Worm (Caenorhabditis elegans) whole organism, L4 larva: ENCODE results near the gene F54F2.9.

Experiments
- F10B5.3 ChIP-seq: sonication (generic microtip); optimal IDR thresholded peaks from 2 replicates; lab custom pipeline; 2016; ENCODE audit warnings: mild to moderate bottlenecking, missing genetic modification characterization, missing compliant biosample characterization
- F37D6.2 ChIP-seq: sonication (generic microtip); optimal IDR thresholded peaks from 2 replicates; lab custom pipeline; 2016; ENCODE audit warnings: mild to moderate bottlenecking, missing genetic modification characterization, missing compliant biosample characterization
- F44E2.7 ChIP-seq: fragments of 200-800 bp; sonication (Bioruptor generic); IDR thresholded peaks from 2 replicates; pipeline ENCODE4 v2.1.2; 2022; ENCODE audit warnings: missing genetic modification characterization, missing compliant biosample characterization
- R02D3.7 ChIP-seq: fragments of 150-350 bp; sonication (generic microtip); optimal IDR thresholded peaks from 3 replicates; lab custom pipeline; 2014; ENCODE audit warnings: missing biosample characterization, missing genetic modification characterization
- T20F7.1 ChIP-seq: fragments of 200-800 bp; sonication (Bioruptor generic); optimal IDR thresholded peaks from 2 replicates; lab custom pipeline; 2018; ENCODE audit warnings: mild to moderate bottlenecking, missing genetic modification characterization, missing compliant biosample characterization
- Y105C5A.15 ChIP-seq: fragments of 200-800 bp; sonication (Bioruptor generic); IDR thresholded peaks from 2 replicates; pipeline ENCODE4 v1.3.6; 2022; ENCODE audit warnings: missing genetic modification characterization, missing compliant biosample characterization
- Y5F2A.4 ChIP-seq: fragments of 200-800 bp; sonication (Bioruptor generic); optimal IDR thresholded peaks from 2 replicates; lab custom pipeline; 2018; ENCODE audit warnings: mild to moderate bottlenecking, missing genetic modification characterization, missing compliant biosample characterization
- Y75B8A.6 ChIP-seq: fragments of 200-800 bp; sonication (Bioruptor generic); IDR thresholded peaks from 2 replicates; pipeline ENCODE4 v1.3.6; 2022; ENCODE audit warnings: missing genetic modification reagents, missing genetic modification characterization, missing compliant biosample characterization
- ceh-20 ChIP-seq: fragments of 200-800 bp; sonication (Bioruptor generic); IDR thresholded peaks from 2 replicates; pipeline ENCODE4 v1.3.6; 2022; ENCODE audit warnings: missing genetic modification reagents, missing genetic modification characterization, missing compliant biosample characterization
- ceh-32 ChIP-seq: sonication (generic microtip); optimal IDR thresholded peaks from 2 replicates; lab custom pipeline; 2016; ENCODE audit warnings: mild to moderate bottlenecking, missing genetic modification characterization, missing compliant biosample characterization; ENCODE audit not compliant: poor library complexity
- ces-1 ChIP-seq: fragments of 150-350 bp; sonication (generic microtip); optimal IDR thresholded peaks from 4 replicates; lab custom pipeline; 2014; ENCODE audit warnings: missing biosample characterization, missing genetic modification reagents, missing genetic modification characterization
- cey-2 ChIP-seq: sonication (generic microtip); optimal IDR thresholded peaks from 3 replicates; lab custom pipeline; 2017; ENCODE audit warnings: missing genetic modification characterization, mild to moderate bottlenecking, missing compliant biosample characterization, antibody characterized with exemption, borderline replicate concordance; ENCODE audit not compliant: insufficient read depth
- daf-16 ChIP-seq, 3 experiments: sonication (generic microtip); optimal IDR thresholded peaks; 2 replicates each; lab custom pipeline; 2016 to 2017; ENCODE audit warnings: missing genetic modification characterization in 3 of 3, missing genetic modification reagents in 3 of 3, mild to moderate bottlenecking in 2 of 3, missing compliant biosample characterization in 2 of 3, missing biosample characterization in 1 of 3, moderate library complexity in 1 of 3
- duxl-1 ChIP-seq: sonication (generic microtip); optimal IDR thresholded peaks from 2 replicates; lab custom pipeline; 2016; ENCODE audit warnings: mild to moderate bottlenecking, missing genetic modification characterization, moderate library complexity, missing compliant biosample characterization; ENCODE audit not compliant: poor library complexity
- dve-1 ChIP-seq: sonication (generic microtip); optimal IDR thresholded peaks from 2 replicates; lab custom pipeline; 2017; ENCODE audit warnings: antibody characterized with exemption, mild to moderate bottlenecking, missing genetic modification characterization, missing compliant biosample characterization; ENCODE audit not compliant: insufficient read depth
- egl-43 ChIP-seq: fragments of 200-800 bp; sonication (Bioruptor generic); IDR thresholded peaks from 2 replicates; pipeline ENCODE4 v1.3.6; 2022; ENCODE audit warnings: missing genetic modification reagents, missing genetic modification characterization, missing compliant biosample characterization
- hlh-11 ChIP-seq: fragments of 200-800 bp; sonication (Bioruptor generic); optimal IDR thresholded peaks from 2 replicates; lab custom pipeline; 2018; ENCODE audit warnings: mild to moderate bottlenecking, missing genetic modification characterization, missing compliant biosample characterization
- hlh-30 ChIP-seq: sonication (generic microtip); optimal IDR thresholded peaks from 2 replicates; lab custom pipeline; 2017; ENCODE audit warnings: antibody characterized with exemption, mild to moderate bottlenecking, missing genetic modification characterization, missing compliant biosample characterization; ENCODE audit not compliant: insufficient read depth
- hmg-1.1 ChIP-seq: fragments of 200-800 bp; sonication (Bioruptor generic); IDR thresholded peaks from 2 replicates; pipeline ENCODE4 v1.3.6; 2022; ENCODE audit warnings: missing genetic modification reagents, missing genetic modification characterization, missing compliant biosample characterization
- jun-1 ChIP-seq: fragments of 150-350 bp; optimal IDR thresholded peaks from 2 replicates; lab custom pipeline; 2014; ENCODE audit warnings: missing biosample characterization, missing genetic modification reagents, missing genetic modification characterization
- lim-7 ChIP-seq: fragments of 200-800 bp; sonication (Bioruptor generic); IDR thresholded peaks from 2 replicates; pipeline ENCODE4 v1.3.6; 2022; ENCODE audit warnings: missing genetic modification characterization, missing compliant biosample characterization
- lin-13 ChIP-seq: fragments of 150-350 bp; optimal IDR thresholded peaks from 2 replicates; lab custom pipeline; 2014; ENCODE audit warnings: missing biosample characterization, missing genetic modification reagents, missing genetic modification characterization
- lin-38 ChIP-seq: fragments of 200-800 bp; sonication (Bioruptor generic); IDR thresholded peaks from 2 replicates; pipeline ENCODE4 v1.3.6; 2022; ENCODE audit warnings: missing genetic modification reagents, missing genetic modification characterization, missing compliant biosample characterization
- lin-39 ChIP-seq: fragments of 150-350 bp; optimal IDR thresholded peaks from 2 replicates; lab custom pipeline; 2014; ENCODE audit warnings: missing biosample characterization, missing genetic modification reagents, missing genetic modification characterization
- lsy-2 ChIP-seq, 2 experiments: fragments of 150-350 bp in 1 of 2; sonication (generic microtip) in 1 of 2; optimal IDR thresholded peaks; 2 replicates each; lab custom pipeline; 2014 to 2017; ENCODE audit warnings: missing biosample characterization in 2 of 2, missing genetic modification characterization in 2 of 2
- madf-5 ChIP-seq, 2 experiments: fragments of 200-800 bp; sonication (Bioruptor generic); IDR thresholded peaks; 2 replicates each; pipeline ENCODE4 v1.3.6; 2022; ENCODE audit warnings: missing compliant biosample characterization in 2 of 2, missing genetic modification characterization in 2 of 2
- madf-9 ChIP-seq: fragments of 200-800 bp; sonication (Bioruptor generic); conservative IDR thresholded peaks from 2 replicates; pipeline ENCODE4 v1.3.6; 2022; ENCODE audit warnings: missing genetic modification reagents, missing genetic modification characterization, missing compliant biosample characterization
- nhr-10 ChIP-seq: fragments of 150-350 bp; optimal IDR thresholded peaks from 2 replicates; lab custom pipeline; 2014; ENCODE audit warnings: missing biosample characterization, missing genetic modification characterization
- nhr-11 ChIP-seq: fragments of 150-350 bp; optimal IDR thresholded peaks from 2 replicates; lab custom pipeline; 2014; ENCODE audit warnings: missing biosample characterization, missing genetic modification characterization
- nhr-41 ChIP-seq: fragments of 200-800 bp; sonication (Bioruptor generic); IDR thresholded peaks from 2 replicates; pipeline ENCODE4 v1.3.6; 2022; ENCODE audit warnings: missing genetic modification reagents, missing genetic modification characterization, missing compliant biosample characterization
- nhr-48 ChIP-seq: sonication (generic microtip); optimal IDR thresholded peaks from 2 replicates; lab custom pipeline; 2016; ENCODE audit warnings: mild to moderate bottlenecking, missing genetic modification characterization, missing compliant biosample characterization
- nhr-6 ChIP-seq: fragments of 150-350 bp; optimal IDR thresholded peaks from 2 replicates; lab custom pipeline; 2014; ENCODE audit warnings: missing biosample characterization, missing genetic modification characterization
- nhr-77 ChIP-seq: fragments of 150-350 bp; optimal IDR thresholded peaks from 2 replicates; lab custom pipeline; 2014; ENCODE audit warnings: missing biosample characterization, missing genetic modification characterization
- pqm-1 ChIP-seq: sonication (generic microtip); optimal IDR thresholded peaks from 2 replicates; lab custom pipeline; 2017; ENCODE audit warnings: missing biosample characterization, missing genetic modification characterization
- rbr-2 ChIP-seq: sonication (generic microtip); optimal IDR thresholded peaks from 2 replicates; lab custom pipeline; 2016; ENCODE audit warnings: missing genotype, missing genetic modification characterization, missing compliant biosample characterization
- sdz-12 ChIP-seq: fragments of 200-800 bp; sonication (Bioruptor generic); optimal IDR thresholded peaks from 2 replicates; lab custom pipeline; 2018; ENCODE audit warnings: mild to moderate bottlenecking, missing genetic modification characterization, missing compliant biosample characterization
- set-16 ChIP-seq: fragments of 200-800 bp; sonication (Bioruptor generic); IDR thresholded peaks from 2 replicates; pipeline ENCODE4 v1.3.6; 2022; ENCODE audit warnings: missing genetic modification reagents, missing genetic modification characterization, missing compliant biosample characterization
- skn-1 ChIP-seq: fragments of 150-350 bp; optimal IDR thresholded peaks from 2 replicates; lab custom pipeline; 2014; ENCODE audit warnings: missing biosample characterization, missing genetic modification characterization
- spr-1 ChIP-seq: sonication (generic microtip); optimal IDR thresholded peaks from 2 replicates; lab custom pipeline; 2016; ENCODE audit warnings: mild to moderate bottlenecking, missing genetic modification characterization, missing compliant biosample characterization
- spr-3 ChIP-seq: fragments of 200-800 bp; sonication (Bioruptor generic); optimal IDR thresholded peaks from 2 replicates; lab custom pipeline; 2018; ENCODE audit warnings: mild to moderate bottlenecking, missing genetic modification characterization, missing compliant biosample characterization
- unc-130 ChIP-seq: sonication (generic microtip); optimal IDR thresholded peaks from 2 replicates; lab custom pipeline; 2016; ENCODE audit warnings: missing genetic modification reagents, missing genetic modification characterization, missing compliant biosample characterization
- unc-39 ChIP-seq: sonication (generic microtip); optimal IDR thresholded peaks from 2 replicates; lab custom pipeline; 2017; ENCODE audit warnings: missing biosample characterization, missing genetic modification characterization
- unc-62 ChIP-seq, 3 experiments: fragments of 150-350 bp in 1 of 3; sonication (generic microtip); optimal IDR thresholded peaks in 2 of 3; peaks in 1 of 3; 1 replicate in 1 of 3; 2 replicates in 2 of 3; lab custom pipeline; 2014 to 2017; ENCODE audit warnings: missing biosample characterization in 3 of 3, missing genetic modification characterization in 3 of 3, missing genetic modification reagents in 3 of 3, missing genotype in 1 of 3
- vab-7 ChIP-seq: fragments of 200-800 bp; sonication (Bioruptor generic); IDR thresholded peaks from 2 replicates; pipeline ENCODE4 v1.3.6; 2022; ENCODE audit warnings: missing genetic modification reagents, missing genetic modification characterization, missing compliant biosample characterization
- zag-1 ChIP-seq: fragments of 150-350 bp; optimal IDR thresholded peaks from 2 replicates; lab custom pipeline; 2014; ENCODE audit warnings: missing biosample characterization, missing genetic modification characterization
- zip-11 ChIP-seq: fragments of 200-800 bp; sonication (Bioruptor generic); IDR thresholded peaks from 2 replicates; pipeline ENCODE4 v1.3.6; 2022; ENCODE audit warnings: missing genetic modification characterization, missing compliant biosample characterization
- ztf-11 ChIP-seq: fragments of 150-350 bp; optimal IDR thresholded peaks from 2 replicates; lab custom pipeline; 2014; ENCODE audit warnings: missing biosample characterization, missing genetic modification characterization
- ztf-7 ChIP-seq: fragments of 150-350 bp; optimal IDR thresholded peaks from 2 replicates; lab custom pipeline; 2014; ENCODE audit warnings: missing biosample characterization, missing genetic modification characterization

Gene F54F2.9

DNA sequence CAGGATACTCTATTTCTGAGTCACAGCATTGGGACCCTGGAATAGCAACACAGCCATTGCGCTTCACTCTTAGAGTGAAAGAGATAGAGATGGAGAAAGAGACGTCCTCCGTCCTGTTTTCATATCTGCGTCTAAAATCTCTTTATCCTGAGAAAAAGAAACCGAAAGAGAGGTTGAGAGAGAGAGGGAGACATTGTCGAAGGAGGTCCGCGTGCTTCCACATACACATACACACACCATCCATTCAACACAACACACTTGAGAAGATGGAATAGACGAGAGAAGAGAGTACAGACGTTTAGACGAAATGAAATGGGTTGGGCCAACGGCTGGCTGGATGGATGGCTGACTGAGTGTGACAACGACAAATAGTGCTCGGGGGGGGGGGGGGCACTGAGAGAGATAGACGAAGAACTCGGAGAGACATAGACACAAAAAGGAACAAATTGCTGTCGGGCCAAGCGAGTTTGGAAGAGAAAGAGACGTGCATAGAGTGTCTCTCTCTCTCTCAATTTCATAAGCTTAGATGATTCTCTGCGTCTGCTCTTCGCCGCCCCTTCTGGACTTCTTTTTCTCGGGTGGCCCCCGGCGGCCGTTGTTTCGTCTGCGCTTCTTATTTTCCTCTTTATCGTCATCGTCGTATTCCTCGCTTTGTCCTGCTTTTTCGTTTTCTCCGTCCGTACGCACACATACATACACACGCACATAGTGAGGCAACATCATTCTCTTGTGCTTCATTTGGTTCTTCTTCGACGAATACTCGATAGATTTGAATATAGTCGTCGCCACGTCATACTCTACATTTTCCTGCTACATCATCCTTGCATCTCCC is 26.8 kb downstream of the F54F2.9 start, which contains the start of gene F54F2.6 (continued):
- TF ChIP-seq unc-62 (GFP tag; optimal IDR thresholded peaks at IDR 0.05 in 1 of 2; lab: Kevin White, UChicago), result peak in 1 of 2 experiments; percentile 100
- TF ChIP-seq unc-62 (tag; optimal IDR thresholded peaks at IDR 0.05; lab: Kevin White, UChicago), result peak; percentile 89
- peak; percentile 90 for TF ChIP-seq F37D6.2 (tag; lab: Kevin White, UChicago)
- no peak for TF ChIP-seq R02D3.7 (tag; lab: Kevin White, UChicago)
- no peak for TF ChIP-seq ztf-7 (tag; lab: Kevin White, UChicago)
- TF ChIP-seq hlh-30 (tag; lab: Kevin White, UChicago), result peak; percentile 95
- TF ChIP-seq lin-13 (GFP tag; lab: Kevin White, UChicago), result peak; percentile 57
- peak; percentile 15 for TF ChIP-seq nhr-10 (tag; lab: Kevin White, UChicago)
- no peak for TF ChIP-seq spr-1 (tag; lab: Kevin White, UChicago)
- peak; percentile 86 to 89 for TF ChIP-seq lsy-2 (tag; optimal IDR thresholded peaks at IDR 0.05; lab: Kevin White, UChicago)
- TF ChIP-seq hlh-11 (tag; lab: Kevin White, UChicago), result peak; percentile 98
- TF ChIP-seq F10B5.3 (tag; lab: Kevin White, UChicago), result no peak
- peak; percentile 35 for TF ChIP-seq pqm-1 (tag; lab: Kevin White, UChicago)
- peak; percentile 93 for TF ChIP-seq rbr-2 (tag; lab: Kevin White, UChicago)
- peak; percentile 10 for TF ChIP-seq spr-3 (GFP tag; lab: Kevin White, UChicago)
- peak; percentile 81 for TF ChIP-seq nhr-11 (tag; lab: Kevin White, UChicago)
- no peak for TF ChIP-seq sdz-12 (GFP tag; lab: Kevin White, UChicago)
- TF ChIP-seq Y5F2A.4 (GFP tag; lab: Kevin White, UChicago), result no peak
- TF ChIP-seq vab-7 (GFP tag; lab: Robert Waterston, UW), result no peak
- TF ChIP-seq nhr-41, result no peak
- no peak for TF ChIP-seq cey-2 (tag; lab: Kevin White, UChicago)
- TF ChIP-seq skn-1 (tag; lab: Kevin White, UChicago), result no peak
- no peak for TF ChIP-seq zip-11 (GFP tag; lab: Robert Waterston, UW)
- peak; percentile 38 for TF ChIP-seq dve-1
- peak; percentile 82 for TF ChIP-seq T20F7.1
- TF ChIP-seq ces-1 (GFP tag; lab: Kevin White, UChicago), result peak; percentile 27
- peak; percentile 86 for TF ChIP-seq nhr-48 (tag; lab: Kevin White, UChicago)
- TF ChIP-seq set-16 (GFP tag; lab: Robert Waterston, UW), result peak; percentile 87
- TF ChIP-seq madf-9 (GFP tag; lab: Robert Waterston, UW), result 0 out of 2 replicates have a peak, but pooled peaks have one; percentile 4
- no peak for TF ChIP-seq F44E2.7
- TF ChIP-seq lim-7, result no peak
- no peak for TF ChIP-seq ztf-11 (tag; lab: Kevin White, UChicago)
- peak; percentile 12 for TF ChIP-seq ceh-32 (tag; lab: Kevin White, UChicago)
- no peak for TF ChIP-seq Y75B8A.6
- TF ChIP-seq jun-1, result peak; percentile 49
- no peak for TF ChIP-seq madf-5 (GFP tag; IDR thresholded peaks at IDR 0.05; lab: Robert Waterston, UW)
- TF ChIP-seq hmg-1.1, result peak; percentile 77
- TF ChIP-seq zag-1 (tag; lab: Kevin White, UChicago), result peak; percentile 59
- no peak for TF ChIP-seq duxl-1 (tag; lab: Kevin White, UChicago)
- TF ChIP-seq nhr-6, result peak; percentile 82
- TF ChIP-seq nhr-77 (tag; lab: Kevin White, UChicago), result peak; percentile 10
- TF ChIP-seq lin-38 (GFP tag; lab: Robert Waterston, UW), result peak; percentile 56
- TF ChIP-seq lin-39 (tag; lab: Kevin White, UChicago), result no peak
- peak; percentile 79 for TF ChIP-seq egl-43 (GFP tag; lab: Robert Waterston, UW)
- TF ChIP-seq ceh-20, result peak; percentile 86
- no peak for TF ChIP-seq unc-39 (tag; lab: Kevin White, UChicago)
- TF ChIP-seq Y105C5A.15 (GFP tag; lab: Robert Waterston, UW), result no peak
- TF ChIP-seq unc-130 (GFP tag; lab: Kevin White, UChicago), result no peak
- TF ChIP-seq daf-16 (GFP tag; optimal IDR thresholded peaks at IDR 0.05; lab: Kevin White, UChicago), result peak; percentile 20 to 93
- peak; percentile 8 for TF ChIP-seq daf-16 (tag; optimal IDR thresholded peaks at IDR 0.05; lab: Kevin White, UChicago)
